Worm (Caenorhabditis elegans) whole organism, L3 larva: ENCODE measurements around the gene sss-1.

Experiments used
- elt-3 ChIP-seq, 3 experiments: fragments of 150-350 bp in 1 of 3; sonication (generic microtip) in 2 of 3; optimal IDR thresholded peaks; 2 replicates in 2 of 3; 4 replicates in 1 of 3; lab custom pipeline; 2014 to 2017; ENCODE audit warnings: missing biosample characterization in 3 of 3, missing genetic modification characterization in 3 of 3
- nhr-237 ChIP-seq: fragments of 150-350 bp; optimal IDR thresholded peaks from 2 replicates; lab custom pipeline; 2014; ENCODE audit warnings: missing biosample characterization, missing genetic modification characterization
- unc-62 ChIP-seq: fragments of 150-350 bp; sonication (generic microtip); optimal IDR thresholded peaks from 4 replicates; lab custom pipeline; 2014; ENCODE audit warnings: missing biosample characterization, missing genetic modification reagents, missing genetic modification characterization

- TF ChIP-seq unc-62 (GFP tag; lab: Kevin White, UChicago) (no peak), elt-3 (tag; optimal IDR thresholded peaks at IDR 0.05; lab: Kevin White, UChicago) (no peak), nhr-237 (no peak)
Observed at ce11 chrIV:9861921-9862320, 31.6 kb downstream of the sss-1 start, which contains the start of gene K07F5.14.
